Fruit fly (Drosophila melanogaster) whole organism, embryonic: Measurements from ENCODE around the gene CG15880.

ENCODE experiments used
- CG12104 ChIP-seq: fragments of 200-800 bp; sonication (Bioruptor generic); optimal IDR thresholded peaks from 3 replicates; lab custom pipeline; 2016; ENCODE audit warnings: missing biosample characterization, missing genetic modification characterization
- CG1792 ChIP-seq: fragments of 200-800 bp; sonication (Bioruptor generic); optimal IDR thresholded peaks from 2 replicates; lab custom pipeline; 2016; ENCODE audit warnings: missing biosample characterization, missing genetic modification characterization
- CG4617 ChIP-seq: fragments of 200-800 bp; sonication (Bioruptor generic); optimal IDR thresholded peaks from 3 replicates; lab custom pipeline; 2016; ENCODE audit warnings: missing biosample characterization, missing genetic modification characterization, borderline replicate concordance
- CG6854 ChIP-seq: fragments of 200-800 bp; sonication (Bioruptor generic); optimal IDR thresholded peaks from 3 replicates; lab custom pipeline; 2017; ENCODE audit warnings: missing biosample characterization, mild to moderate bottlenecking, missing genetic modification characterization
- D ChIP-seq, 2 experiments: fragments of 200-800 bp in 1 of 2; fragments of >200 bp in 1 of 2; sonication (Bioruptor generic) in 1 of 2; optimal IDR thresholded peaks; 2 replicates in 1 of 2; 3 replicates in 1 of 2; lab custom pipeline; 2017; ENCODE audit warnings: mild to moderate bottlenecking in 1 of 2, missing biosample characterization in 1 of 2, missing genetic modification characterization in 1 of 2, missing genetic modification reagents in 1 of 2
- E2f1 ChIP-seq: fragments of 200-800 bp; sonication (Bioruptor generic); IDR thresholded peaks from 2 replicates; pipeline ENCODE4 v1.3.6; 2022; ENCODE audit warnings: missing biosample characterization, missing genetic modification characterization
- Fer2 ChIP-seq: fragments of 200-800 bp; sonication (Bioruptor generic); optimal IDR thresholded peaks from 2 replicates; lab custom pipeline; 2018; ENCODE audit warnings: missing biosample characterization, mild to moderate bottlenecking, missing genetic modification characterization, moderate library complexity
- MESR4 ChIP-seq: fragments of 200-800 bp; sonication (Bioruptor generic); optimal IDR thresholded peaks from 2 replicates; lab custom pipeline; 2018; ENCODE audit warnings: missing biosample characterization, mild to moderate bottlenecking, missing genetic modification characterization, moderate library complexity
- Poxn ChIP-seq: fragments of 200-800 bp; sonication (Bioruptor generic); IDR thresholded peaks from 2 replicates; pipeline ENCODE4 v1.3.6; 2022; ENCODE audit warnings: missing biosample characterization, missing genetic modification characterization
- fd3F ChIP-seq: fragments of 200-800 bp; sonication (Bioruptor generic); optimal IDR thresholded peaks from 2 replicates; lab custom pipeline; 2018; ENCODE audit warnings: missing biosample characterization, mild to moderate bottlenecking, missing genetic modification characterization, moderate library complexity
- ro ChIP-seq: fragments of 200-800 bp; sonication (Bioruptor generic); IDR thresholded peaks from 2 replicates; pipeline ENCODE4 v1.3.6; 2022; ENCODE audit warnings: missing biosample characterization, missing genetic modification characterization
- sens-2 ChIP-seq: fragments of 200-800 bp; sonication (Bioruptor generic); IDR thresholded peaks from 2 replicates; pipeline ENCODE4 v1.3.6; 2022; ENCODE audit warnings: missing biosample characterization, missing genetic modification characterization

- TF ChIP-seq CG12104 (GFP tag; lab: Kevin White, UChicago) (no peak), Fer2 (tag; lab: Kevin White, UChicago) (no peak), MESR4 (GFP tag; lab: Kevin White, UChicago) (no peak), D (optimal IDR thresholded peaks at IDR 0.05; lab: Kevin White, UChicago) (no peak), D (GFP tag; optimal IDR thresholded peaks at IDR 0.05; lab: Kevin White, UChicago) (no peak), CG6854 (GFP tag; lab: Kevin White, UChicago) (no peak), CG4617 (GFP tag; lab: Kevin White, UChicago) (no peak), Poxn (GFP tag; lab: Robert Waterston, UW) (no peak), CG1792 (no peak), fd3F (no peak), ro (no peak), sens-2 (GFP tag; lab: Robert Waterston, UW) (no peak), E2f1 (GFP tag; lab: Robert Waterston, UW) (no peak)
Measured at dm6 chr2L:789966-790365, 27.8 kb downstream of the CG15880 start.
